Fruit fly (Drosophila melanogaster) whole organism, prepupa: Measurements from ENCODE around the gene Tpr2.
A peak's percentile ranks its signal among the peaks of the same experiment; 100 is the strongest.

Source experiments
- Blimp-1 ChIP-seq: fragments of 200-800 bp; sonication (Bioruptor generic); optimal IDR thresholded peaks from 3 replicates; lab custom pipeline; 2017; ENCODE audit warnings: missing biosample characterization, missing genetic modification characterization, mild to moderate bottlenecking, moderate library complexity, missing genetic modification reagents
- CG10669 ChIP-seq: fragments of 200-800 bp; sonication (Bioruptor generic); optimal IDR thresholded peaks from 3 replicates; lab custom pipeline; 2018; ENCODE audit warnings: missing biosample characterization, mild to moderate bottlenecking, missing genetic modification characterization, moderate library complexity
- CG11762 ChIP-seq: fragments of 200-800 bp; sonication (Bioruptor generic); optimal IDR thresholded peaks from 3 replicates; lab custom pipeline; 2016; ENCODE audit warnings: missing biosample characterization, missing genetic modification characterization; ENCODE audit not compliant: insufficient read depth
- CG11902 ChIP-seq: fragments of 200-800 bp; sonication (Bioruptor generic); optimal IDR thresholded peaks from 3 replicates; lab custom pipeline; 2016; ENCODE audit warnings: missing biosample characterization, missing genetic modification characterization
- CG15336 ChIP-seq: fragments of 200-800 bp; sonication (Bioruptor generic); IDR thresholded peaks from 2 replicates; pipeline ENCODE4 v1.3.6; 2022; ENCODE audit warnings: missing biosample characterization, missing genetic modification characterization
- CG1621 ChIP-seq: fragments of 200-800 bp; sonication (Bioruptor generic); optimal IDR thresholded peaks from 3 replicates; lab custom pipeline; 2018; ENCODE audit warnings: missing biosample characterization, mild to moderate bottlenecking, missing genetic modification characterization
- CG16779 ChIP-seq: fragments of 200-800 bp; sonication (Bioruptor generic); optimal IDR thresholded peaks from 3 replicates; lab custom pipeline; 2017; ENCODE audit warnings: missing biosample characterization, mild to moderate bottlenecking, missing genetic modification characterization
- CG3032 ChIP-seq: fragments of 200-800 bp; optimal IDR thresholded peaks from 2 replicates; lab custom pipeline; 2019; ENCODE audit warnings: missing biosample characterization, mild to moderate bottlenecking, missing genetic modification characterization, moderate library complexity
- CG31627 ChIP-seq: fragments of 200-800 bp; sonication (Bioruptor generic); optimal IDR thresholded peaks from 3 replicates; lab custom pipeline; 2016; ENCODE audit warnings: missing biosample characterization, missing genetic modification characterization
- CG32006 ChIP-seq: fragments of 200-800 bp; sonication (Bioruptor generic); optimal IDR thresholded peaks from 3 replicates; lab custom pipeline; 2017; ENCODE audit warnings: missing biosample characterization, mild to moderate bottlenecking, missing genetic modification characterization
- CG34406 ChIP-seq: fragments of 200-800 bp; sonication (Bioruptor generic); optimal IDR thresholded peaks from 3 replicates; lab custom pipeline; 2016; ENCODE audit warnings: missing biosample characterization, missing genetic modification characterization
- CG3919 ChIP-seq: fragments of 200-800 bp; sonication (Bioruptor generic); optimal IDR thresholded peaks from 3 replicates; lab custom pipeline; 2016; ENCODE audit warnings: missing biosample characterization, missing genetic modification characterization
- CG4318 ChIP-seq: fragments of 200-800 bp; sonication (Bioruptor generic); optimal IDR thresholded peaks from 3 replicates; lab custom pipeline; 2017; ENCODE audit warnings: missing biosample characterization, mild to moderate bottlenecking, missing genetic modification characterization
- CG6276 ChIP-seq: fragments of 200-800 bp; sonication (Bioruptor generic); optimal IDR thresholded peaks from 2 replicates; lab custom pipeline; 2017; ENCODE audit warnings: missing biosample characterization, mild to moderate bottlenecking, missing genetic modification characterization
- CG6792 ChIP-seq: fragments of 200-800 bp; sonication (Bioruptor generic); optimal IDR thresholded peaks from 3 replicates; lab custom pipeline; 2016; ENCODE audit warnings: missing biosample characterization, missing genetic modification characterization
- CG6808 ChIP-seq: fragments of 200-800 bp; sonication (Bioruptor generic); optimal IDR thresholded peaks from 3 replicates; lab custom pipeline; 2017; ENCODE audit warnings: missing biosample characterization, missing genetic modification characterization, mild to moderate bottlenecking, moderate library complexity, missing genetic modification reagents
- CG6854 ChIP-seq: fragments of 200-800 bp; sonication (Bioruptor generic); optimal IDR thresholded peaks from 2 replicates; lab custom pipeline; 2017; ENCODE audit warnings: missing biosample characterization, mild to moderate bottlenecking, missing genetic modification characterization
- CG7368 ChIP-seq: fragments of 200-800 bp; sonication (Bioruptor generic); optimal IDR thresholded peaks from 3 replicates; lab custom pipeline; 2016; ENCODE audit warnings: missing biosample characterization, missing genetic modification characterization
- CG8119 ChIP-seq: fragments of 200-800 bp; sonication (Bioruptor generic); IDR thresholded peaks from 3 replicates; pipeline ENCODE4 v1.3.6; 2022; ENCODE audit warnings: missing biosample characterization, missing genetic modification characterization
- CG8319 ChIP-seq: fragments of 200-800 bp; sonication (Bioruptor generic); optimal IDR thresholded peaks from 3 replicates; lab custom pipeline; 2016; ENCODE audit warnings: missing biosample characterization, missing genetic modification characterization
- CG8632 ChIP-seq: fragments of 200-800 bp; sonication (Bioruptor generic); optimal IDR thresholded peaks from 3 replicates; lab custom pipeline; 2016; ENCODE audit warnings: missing biosample characterization, missing genetic modification characterization
- CG9139 ChIP-seq: fragments of 200-800 bp; sonication (Bioruptor generic); optimal IDR thresholded peaks from 3 replicates; lab custom pipeline; 2017; ENCODE audit warnings: missing biosample characterization, mild to moderate bottlenecking, missing genetic modification characterization
- Eip75B ChIP-seq: fragments of 200-800 bp; sonication (Bioruptor generic); optimal IDR thresholded peaks from 3 replicates; lab custom pipeline; 2016; ENCODE audit warnings: missing biosample characterization, missing genetic modification characterization
- Eip78C ChIP-seq: fragments of 200-800 bp; sonication (Bioruptor generic); peaks from one replicate; lab custom pipeline; 2016; ENCODE audit warnings: missing biosample characterization, missing genetic modification characterization
- Eip93F ChIP-seq: fragments of 200-800 bp; sonication (Bioruptor generic); optimal IDR thresholded peaks from 2 replicates; lab custom pipeline; 2016; ENCODE audit warnings: missing biosample characterization, mild to moderate bottlenecking, missing genetic modification characterization
- Ets21C ChIP-seq: fragments of 200-800 bp; sonication (Bioruptor generic); optimal IDR thresholded peaks from 3 replicates; lab custom pipeline; 2016; ENCODE audit warnings: missing biosample characterization, missing genetic modification characterization
- Ets96B ChIP-seq: fragments of 200-800 bp; optimal IDR thresholded peaks from 2 replicates; lab custom pipeline; 2019; ENCODE audit warnings: missing biosample characterization, mild to moderate bottlenecking, missing genetic modification characterization, moderate library complexity
- Gug ChIP-seq: fragments of 200-800 bp; sonication (Bioruptor generic); IDR thresholded peaks from 2 replicates; pipeline ENCODE4 v1.3.6; 2022; ENCODE audit warnings: missing biosample characterization, missing genetic modification characterization
- Hr38 ChIP-seq: sonication (Bioruptor generic); optimal IDR thresholded peaks from 2 replicates; lab custom pipeline; 2016; ENCODE audit warnings: missing biosample characterization, missing genetic modification characterization
- Hr39 ChIP-seq: fragments of 200-800 bp; sonication (Bioruptor generic); optimal IDR thresholded peaks from 2 replicates; lab custom pipeline; 2016; ENCODE audit warnings: missing biosample characterization, missing genetic modification characterization
- Hr4 ChIP-seq: fragments of 200-800 bp; sonication (Bioruptor generic); optimal IDR thresholded peaks from 3 replicates; lab custom pipeline; 2016; ENCODE audit warnings: missing biosample characterization, missing genetic modification characterization
- Lpt ChIP-seq: fragments of 200-800 bp; sonication (Bioruptor generic); optimal IDR thresholded peaks from 3 replicates; lab custom pipeline; 2016; ENCODE audit warnings: missing biosample characterization, missing genetic modification characterization
- Met ChIP-seq: fragments of 200-800 bp; sonication (Bioruptor generic); optimal IDR thresholded peaks from 3 replicates; lab custom pipeline; 2016; ENCODE audit warnings: missing biosample characterization, missing genetic modification characterization
- OdsH ChIP-seq: fragments of 200-800 bp; sonication (Bioruptor generic); optimal IDR thresholded peaks from 3 replicates; lab custom pipeline; 2016; ENCODE audit warnings: missing biosample characterization, missing genetic modification characterization
- Smox ChIP-seq: fragments of 200-800 bp; sonication (Bioruptor generic); optimal IDR thresholded peaks from 3 replicates; lab custom pipeline; 2016; ENCODE audit warnings: missing biosample characterization, missing genetic modification characterization
- Sox14 ChIP-seq: fragments of 200-800 bp; sonication (Bioruptor generic); optimal IDR thresholded peaks from 3 replicates; lab custom pipeline; 2016; ENCODE audit warnings: missing biosample characterization, missing genetic modification characterization
- Sox15 ChIP-seq: fragments of 200-800 bp; sonication (Bioruptor generic); optimal IDR thresholded peaks from 3 replicates; lab custom pipeline; 2016; ENCODE audit warnings: missing biosample characterization, missing genetic modification characterization
- achi ChIP-seq: fragments of 200-800 bp; sonication (Bioruptor generic); optimal IDR thresholded peaks from 3 replicates; lab custom pipeline; 2016; ENCODE audit warnings: missing biosample characterization, missing genetic modification characterization
- cyc ChIP-seq: fragments of 200-800 bp; sonication (Bioruptor generic); optimal IDR thresholded peaks from 3 replicates; lab custom pipeline; 2016; ENCODE audit warnings: missing biosample characterization, missing genetic modification characterization
- dac ChIP-seq: fragments of 200-800 bp; sonication (Bioruptor generic); optimal IDR thresholded peaks from 2 replicates; lab custom pipeline; 2017; ENCODE audit warnings: missing biosample characterization, mild to moderate bottlenecking, missing genetic modification characterization
- dsx ChIP-seq: fragments of 200-800 bp; optimal IDR thresholded peaks from 3 replicates; lab custom pipeline; 2019; ENCODE audit warnings: missing biosample characterization, mild to moderate bottlenecking, missing genetic modification characterization, moderate library complexity; ENCODE audit not compliant: poor library complexity, severe bottlenecking
- eg ChIP-seq: fragments of 200-800 bp; sonication (Bioruptor generic); IDR thresholded peaks from 3 replicates; pipeline ENCODE4 v1.3.6; 2022; ENCODE audit warnings: missing biosample characterization, missing genetic modification characterization
- fd59A ChIP-seq: fragments of 200-800 bp; sonication (Bioruptor generic); optimal IDR thresholded peaks from 2 replicates; lab custom pipeline; 2017; ENCODE audit warnings: missing biosample characterization, mild to moderate bottlenecking, missing genetic modification characterization, missing genetic modification reagents
- fkh ChIP-seq: fragments of 200-800 bp; sonication (Bioruptor generic); optimal IDR thresholded peaks from 3 replicates; lab custom pipeline; 2017; ENCODE audit warnings: missing biosample characterization, mild to moderate bottlenecking, missing genetic modification characterization, moderate library complexity
- lz ChIP-seq: fragments of 200-800 bp; sonication (Bioruptor generic); optimal IDR thresholded peaks from 3 replicates; lab custom pipeline; 2016; ENCODE audit warnings: missing biosample characterization, missing genetic modification characterization
- net ChIP-seq: fragments of 200-800 bp; sonication (Bioruptor generic); optimal IDR thresholded peaks from 3 replicates; lab custom pipeline; 2016; ENCODE audit warnings: missing biosample characterization, missing genetic modification characterization
- pdm3 ChIP-seq: fragments of 200-800 bp; sonication (Bioruptor generic); optimal IDR thresholded peaks from 3 replicates; lab custom pipeline; 2016; ENCODE audit warnings: missing biosample characterization, missing genetic modification characterization
- salr ChIP-seq, 2 experiments: fragments of 200-800 bp; sonication (Bioruptor generic); optimal IDR thresholded peaks; 3 replicates each; lab custom pipeline; 2016 to 2018; ENCODE audit warnings: missing biosample characterization in 2 of 2, missing genetic modification characterization in 2 of 2, mild to moderate bottlenecking in 1 of 2
- spab ChIP-seq: fragments of 200-800 bp; sonication (Bioruptor generic); optimal IDR thresholded peaks from 2 replicates; lab custom pipeline; 2017; ENCODE audit warnings: missing biosample characterization, mild to moderate bottlenecking, missing genetic modification characterization, missing genetic modification reagents
- ss ChIP-seq, 2 experiments: fragments of 200-800 bp; sonication (Bioruptor generic); optimal IDR thresholded peaks; 2 replicates in 1 of 2; 3 replicates in 1 of 2; lab custom pipeline; 2017 to 2018; ENCODE audit warnings: mild to moderate bottlenecking in 2 of 2, missing biosample characterization in 2 of 2, missing genetic modification characterization in 2 of 2, moderate library complexity in 1 of 2
- svp ChIP-seq: fragments of 200-800 bp; sonication (Bioruptor generic); peaks from one replicate; lab custom pipeline; 2016; ENCODE audit warnings: missing biosample characterization, missing genetic modification characterization
- topi ChIP-seq: fragments of 200-800 bp; sonication (Bioruptor generic); optimal IDR thresholded peaks from 3 replicates; lab custom pipeline; 2016; ENCODE audit warnings: missing biosample characterization, missing genetic modification characterization
- vri ChIP-seq: fragments of 200-800 bp; sonication (Bioruptor generic); optimal IDR thresholded peaks from 3 replicates; lab custom pipeline; 2016; ENCODE audit warnings: missing biosample characterization, mild to moderate bottlenecking, missing genetic modification characterization

The Tpr2 gene

DNA sequence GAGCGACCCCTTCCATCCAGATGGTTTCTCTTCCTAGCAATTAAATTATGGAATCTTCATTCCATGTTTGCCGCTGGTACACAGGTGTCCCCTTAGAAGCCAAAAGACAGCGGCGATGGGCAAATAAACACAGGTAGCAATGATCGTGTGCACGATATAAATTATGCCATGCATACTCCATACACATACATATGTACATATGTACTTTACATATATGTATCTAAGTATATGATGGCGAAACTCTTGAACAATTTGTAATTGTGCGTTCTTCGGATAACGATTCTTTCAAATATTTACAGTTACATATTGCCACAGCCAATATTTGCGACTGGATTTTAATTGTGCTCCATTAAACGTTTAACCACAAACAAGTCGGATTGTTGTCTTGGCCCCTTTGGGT lies 14.8 kb upstream of the Tpr2 start:
- TF ChIP-seq Hr4 = peak; percentile 21
- peak; percentile 20 for TF ChIP-seq dsx
- TF ChIP-seq CG6854 (GFP tag; lab: Kevin White, UChicago) = peak; percentile 4
- TF ChIP-seq ss (GFP tag; optimal IDR thresholded peaks at IDR 0.05; lab: Kevin White, UChicago) = peak in 1 of 2 experiments; percentile 41
- TF ChIP-seq CG9139 (GFP tag; lab: Kevin White, UChicago) = peak; percentile 38
- no peak for TF ChIP-seq fd59A
- no peak for TF ChIP-seq Sox15 (GFP tag; lab: Kevin White, UChicago)
- no peak for TF ChIP-seq CG8319
- TF ChIP-seq Eip78C (GFP tag; lab: Kevin White, UChicago) = peak; percentile 93
- TF ChIP-seq CG6808 (GFP tag; lab: Kevin White, UChicago) = no peak
- no peak for TF ChIP-seq eg
- peak; percentile 23 for TF ChIP-seq OdsH (GFP tag; lab: Kevin White, UChicago)
- TF ChIP-seq Gug (GFP tag; lab: Robert Waterston, UW) = no peak
- TF ChIP-seq dac = no peak
- peak; percentile 48 for TF ChIP-seq CG10669 (GFP tag; lab: Kevin White, UChicago)
- peak; percentile 3 for TF ChIP-seq Ets96B (tag; lab: Kevin White, UChicago)
- TF ChIP-seq CG8119 (GFP tag; lab: Robert Waterston, UW) = no peak
- TF ChIP-seq net (GFP tag; lab: Kevin White, UChicago) = peak; percentile 43
- peak; percentile 52 for TF ChIP-seq Met (GFP tag; lab: Kevin White, UChicago)
- no peak for TF ChIP-seq CG15336 (GFP tag; lab: Robert Waterston, UW)
- no peak for TF ChIP-seq Hr39
- peak; percentile 8 for TF ChIP-seq CG31627
- TF ChIP-seq Lpt (GFP tag; lab: Kevin White, UChicago) = no peak
- TF ChIP-seq Eip93F (GFP tag; lab: Kevin White, UChicago) = no peak
- no peak for TF ChIP-seq vri (GFP tag; lab: Kevin White, UChicago)
- TF ChIP-seq pdm3 (GFP tag; lab: Kevin White, UChicago) = peak; percentile 37
- TF ChIP-seq CG6792 = peak; percentile 27
- TF ChIP-seq CG8632 = peak; percentile 46
- TF ChIP-seq CG34406 (GFP tag; lab: Kevin White, UChicago) = peak; percentile 47
- TF ChIP-seq salr (GFP tag; optimal IDR thresholded peaks at IDR 0.05; lab: Kevin White, UChicago) = peak in 1 of 2 experiments; percentile 31
- TF ChIP-seq topi = peak; percentile 57
- TF ChIP-seq CG4318 (GFP tag; lab: Kevin White, UChicago) = no peak
- no peak for TF ChIP-seq Smox (GFP tag; lab: Kevin White, UChicago)
- TF ChIP-seq CG3919 (GFP tag; lab: Kevin White, UChicago) = peak; percentile 74
- TF ChIP-seq CG6276 (GFP tag; lab: Kevin White, UChicago) = no peak
- no peak for TF ChIP-seq Sox14
- no peak for TF ChIP-seq CG16779 (tag; lab: Kevin White, UChicago)
- TF ChIP-seq CG32006 (GFP tag; lab: Kevin White, UChicago) = peak; percentile 39
- peak; percentile 17 for TF ChIP-seq spab (GFP tag; lab: Kevin White, UChicago)
- TF ChIP-seq achi (GFP tag; lab: Kevin White, UChicago) = peak; percentile 51
- TF ChIP-seq lz (GFP tag; lab: Kevin White, UChicago) = peak; percentile 13
- TF ChIP-seq CG11902 (GFP tag; lab: Kevin White, UChicago) = no peak
- TF ChIP-seq Hr38 (GFP tag; lab: Kevin White, UChicago) = no peak
- peak; percentile 26 for TF ChIP-seq CG3032 (tag; lab: Kevin White, UChicago)
- no peak for TF ChIP-seq Ets21C (GFP tag; lab: Kevin White, UChicago)
- TF ChIP-seq Eip75B = peak; percentile 31
- TF ChIP-seq CG1621 (tag; lab: Kevin White, UChicago) = peak; percentile 5
- peak; percentile 55 for TF ChIP-seq CG7368 (GFP tag; lab: Kevin White, UChicago)
- peak; percentile 71 for TF ChIP-seq fkh (GFP tag; lab: Kevin White, UChicago)
- peak; percentile 6 for TF ChIP-seq cyc (GFP tag; lab: Kevin White, UChicago)
- TF ChIP-seq svp (GFP tag; lab: Kevin White, UChicago) = peak; percentile 63
- TF ChIP-seq CG11762 (GFP tag; lab: Kevin White, UChicago) = peak; percentile 44
- peak; percentile 37 for TF ChIP-seq Blimp-1 (GFP tag; lab: Kevin White, UChicago)
